Fruit fly (Drosophila melanogaster): ENCODE measurements around the gene ich.

- TF ChIP-seq CG8301 (tag; optimal IDR thresholded peaks at IDR 0.05): no peak
- no peak for TF ChIP-seq CG9948 (tag; optimal IDR thresholded peaks at IDR 0.05)
- no peak for TF ChIP-seq CG8159 (tag; optimal IDR thresholded peaks at IDR 0.05)
- no peak for TF ChIP-seq CG10348 (GFP tag; IDR thresholded peaks at IDR 0.05)
Observed at dm6 chr3R:8914919-8915318, 47.9 kb downstream of the ich start.

All from whole organism, pupa.